Fruit fly (Drosophila melanogaster) whole organism, embryonic: Measurements from ENCODE around the gene CG42299.

Experiments used
- CG17612 ChIP-seq: fragments of 200-800 bp; sonication (Bioruptor generic); IDR thresholded peaks from 2 replicates; pipeline ENCODE4 v1.3.6; 2022; ENCODE audit warnings: missing biosample characterization, missing genetic modification characterization
- CG1792 ChIP-seq: fragments of 200-800 bp; sonication (Bioruptor generic); optimal IDR thresholded peaks from 2 replicates; lab custom pipeline; 2016; ENCODE audit warnings: missing biosample characterization, missing genetic modification characterization
- CG18011 ChIP-seq: fragments of 200-800 bp; sonication (Bioruptor generic); optimal IDR thresholded peaks from 2 replicates; lab custom pipeline; 2017; ENCODE audit warnings: missing biosample characterization, missing genetic modification characterization, mild to moderate bottlenecking, moderate library complexity, missing genotype
- CG31388 ChIP-seq: fragments of 200-800 bp; sonication (Bioruptor generic); optimal IDR thresholded peaks from 2 replicates; lab custom pipeline; 2016; ENCODE audit warnings: missing biosample characterization, missing genetic modification characterization
- CG33213 ChIP-seq: fragments of 200-800 bp; sonication (Bioruptor generic); optimal IDR thresholded peaks from 3 replicates; lab custom pipeline; 2016; ENCODE audit warnings: missing biosample characterization, missing genetic modification characterization
- Hey ChIP-seq: fragments of 200-800 bp; sonication (Bioruptor generic); optimal IDR thresholded peaks from 3 replicates; lab custom pipeline; 2018; ENCODE audit warnings: missing biosample characterization, mild to moderate bottlenecking, missing genetic modification characterization
- Stat92E ChIP-seq, 3 experiments: fragments of >200 bp in 2 of 3; fragments of 200-800 bp in 1 of 3; sonication (Bioruptor generic) in 1 of 3; optimal IDR thresholded peaks; 2 replicates each; lab custom pipeline; 2017 to 2019; ENCODE audit warnings: missing biosample characterization in 3 of 3, missing genetic modification characterization in 3 of 3, mild to moderate bottlenecking in 1 of 3, moderate library complexity in 1 of 3
- corto ChIP-seq: fragments of 200-800 bp; sonication (Bioruptor generic); optimal IDR thresholded peaks from 2 replicates; lab custom pipeline; 2016; ENCODE audit warnings: missing biosample characterization, mild to moderate bottlenecking, missing genetic modification characterization, moderate library complexity
- fru ChIP-seq: fragments of >200 bp; optimal IDR thresholded peaks from 2 replicates; lab custom pipeline; 2017
- h ChIP-seq: fragments of >200 bp; optimal IDR thresholded peaks from 2 replicates; lab custom pipeline; 2017

DNA sequence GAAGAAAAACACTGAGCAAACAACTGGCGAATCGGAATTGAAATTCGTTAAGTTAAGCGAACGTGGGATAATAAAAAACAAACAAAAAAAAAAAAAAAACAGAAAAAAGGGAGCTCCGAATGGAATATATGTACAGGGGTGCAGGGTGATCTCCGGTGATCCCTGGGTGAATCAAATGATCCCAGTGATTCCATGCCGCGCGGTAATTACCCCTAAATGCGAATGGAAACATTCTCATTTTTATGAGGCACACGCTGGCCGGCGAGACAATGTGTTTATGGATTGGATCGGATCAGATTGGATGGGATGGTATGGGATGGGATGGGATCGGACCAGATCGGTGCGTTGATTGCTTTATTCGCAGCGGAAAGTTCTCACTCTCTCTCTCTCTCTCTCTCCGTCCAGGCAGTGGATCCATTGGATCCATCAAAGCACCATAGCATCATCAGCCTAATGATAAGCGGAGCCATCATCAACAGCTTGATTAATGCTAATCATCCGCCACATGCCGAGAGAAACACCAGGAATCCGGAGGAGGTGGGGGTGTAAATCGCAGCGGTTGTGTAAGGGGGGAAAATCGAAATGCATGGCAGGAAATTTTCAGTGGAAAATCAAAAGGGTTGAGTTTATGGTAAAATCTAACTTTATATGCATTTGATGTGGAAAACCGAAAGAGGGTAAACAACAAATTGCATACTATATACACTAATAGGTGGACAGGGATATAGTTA, 29.9 kb downstream of the CG42299 start:
- TF ChIP-seq Stat92E (GFP tag; optimal IDR thresholded peaks at IDR 0.05; lab: Kevin White, UChicago) (no peak), CG31388 (GFP tag; lab: Kevin White, UChicago) (no peak), Hey (no peak), CG18011 (GFP tag; lab: Kevin White, UChicago) (no peak), fru (lab: Kevin White, UChicago) (no peak), h (no peak), corto (no peak), CG17612 (GFP tag; lab: Robert Waterston, UW) (no peak), CG1792 (GFP tag; lab: Kevin White, UChicago) (no peak), CG33213 (GFP tag; lab: Kevin White, UChicago) (no peak)
